Worm (Caenorhabditis elegans) whole organism, L1 larva: ENCODE measurements around the gene R10E8.1.

ENCODE experiments used
- C16A3.4 ChIP-seq: fragments of 150-350 bp; optimal IDR thresholded peaks from 2 replicates; lab custom pipeline; 2014; ENCODE audit warnings: missing biosample characterization, missing genetic modification characterization
- C34B4.2 ChIP-seq: sonication (generic microtip); optimal IDR thresholded peaks from 2 replicates; lab custom pipeline; 2017; ENCODE audit warnings: mild to moderate bottlenecking, missing genetic modification characterization, missing compliant biosample characterization
- F16B12.6 ChIP-seq: fragments of 150-350 bp; optimal IDR thresholded peaks from 2 replicates; lab custom pipeline; 2014; ENCODE audit warnings: missing biosample characterization, missing genetic modification characterization
- Y116A8C.19 ChIP-seq: sonication (generic microtip); optimal IDR thresholded peaks from 2 replicates; lab custom pipeline; 2016; ENCODE audit warnings: missing compliant biosample characterization, missing genetic modification characterization, borderline replicate concordance
- alr-1 ChIP-seq: fragments of 200-800 bp; sonication (Bioruptor generic); optimal IDR thresholded peaks from 2 replicates; lab custom pipeline; 2018; ENCODE audit warnings: borderline replicate concordance, mild to moderate bottlenecking, missing genetic modification characterization, missing compliant biosample characterization
- blmp-1 ChIP-seq: fragments of 150-350 bp; optimal IDR thresholded peaks from 2 replicates; lab custom pipeline; 2014; ENCODE audit warnings: missing biosample characterization, missing genetic modification characterization
- ces-1 ChIP-seq: fragments of 150-350 bp; optimal IDR thresholded peaks from 2 replicates; lab custom pipeline; 2014; ENCODE audit warnings: missing biosample characterization, missing genetic modification reagents, missing genetic modification characterization
- dpl-1 ChIP-seq, 3 experiments: fragments of 150-350 bp in 2 of 3; sonication (generic microtip) in 1 of 3; optimal IDR thresholded peaks; 2 replicates each; lab custom pipeline; 2014 to 2017; ENCODE audit warnings: missing biosample characterization in 3 of 3, missing genetic modification characterization in 3 of 3, missing genetic modification reagents in 3 of 3
- efl-1 ChIP-seq, 4 experiments: fragments of 150-350 bp; optimal IDR thresholded peaks in 3 of 4; peaks in 1 of 4; 1 replicate in 1 of 4; 2 replicates in 3 of 4; lab custom pipeline; 2014; ENCODE audit warnings: missing biosample characterization in 2 of 4, missing genetic modification characterization in 2 of 4, missing genetic modification reagents in 2 of 4
- efl-3 ChIP-seq: fragments of 200-800 bp; sonication (Bioruptor generic); optimal IDR thresholded peaks from 2 replicates; lab custom pipeline; 2018; ENCODE audit warnings: mild to moderate bottlenecking, missing genetic modification characterization, missing compliant biosample characterization
- egl-27 ChIP-seq, 2 experiments: fragments of 150-350 bp in 1 of 2; sonication (generic microtip); optimal IDR thresholded peaks; 3 replicates each; lab custom pipeline; 2017 to 2018; ENCODE audit warnings: missing biosample characterization in 2 of 2, missing genetic modification characterization in 2 of 2, missing genetic modification reagents in 2 of 2
- elt-2 ChIP-seq: sonication (generic microtip); optimal IDR thresholded peaks from 2 replicates; lab custom pipeline; 2016; ENCODE audit warnings: missing genetic modification characterization, mild to moderate bottlenecking, inconsistent platforms, missing compliant biosample characterization, missing genetic modification reagents
- elt-3 ChIP-seq, 6 experiments: fragments of 150-350 bp in 1 of 6; sonication (generic microtip); optimal IDR thresholded peaks; 2 replicates each; lab custom pipeline; 2017 to 2018; ENCODE audit warnings: missing biosample characterization in 6 of 6, missing genetic modification characterization in 6 of 6, inconsistent platforms in 1 of 6
- ets-5 ChIP-seq: fragments of 200-800 bp; sonication (Bioruptor generic); IDR thresholded peaks from 2 replicates; pipeline ENCODE4 v1.3.6; 2022; ENCODE audit warnings: missing genetic modification characterization, missing compliant biosample characterization
- fkh-10 ChIP-seq: sonication (generic microtip); optimal IDR thresholded peaks from 2 replicates; lab custom pipeline; 2017; ENCODE audit warnings: missing biosample characterization, missing genetic modification reagents, missing genetic modification characterization
- fkh-4 ChIP-seq: sonication (generic microtip); optimal IDR thresholded peaks from 2 replicates; lab custom pipeline; 2016; ENCODE audit warnings: missing compliant biosample characterization, missing genetic modification characterization, borderline replicate concordance
- hpl-2 ChIP-seq: fragments of 150-350 bp; optimal IDR thresholded peaks from 2 replicates; lab custom pipeline; 2014; ENCODE audit warnings: missing biosample characterization, missing genetic modification reagents, missing genetic modification characterization
- jun-1 ChIP-seq: fragments of 150-350 bp; optimal IDR thresholded peaks from 2 replicates; lab custom pipeline; 2014; ENCODE audit warnings: missing biosample characterization, missing genetic modification reagents, missing genetic modification characterization
- lin-13 ChIP-seq: fragments of 150-350 bp; optimal IDR thresholded peaks from 2 replicates; lab custom pipeline; 2014; ENCODE audit warnings: missing biosample characterization, missing genetic modification reagents, missing genetic modification characterization
- lin-15B ChIP-seq: fragments of 150-350 bp; sonication (generic microtip); optimal IDR thresholded peaks from 3 replicates; lab custom pipeline; 2014; ENCODE audit warnings: missing biosample characterization, missing genetic modification characterization
- lir-3 ChIP-seq: sonication (generic microtip); optimal IDR thresholded peaks from 2 replicates; lab custom pipeline; 2016; ENCODE audit warnings: mild to moderate bottlenecking, missing genetic modification characterization, moderate library complexity, missing compliant biosample characterization; ENCODE audit not compliant: poor library complexity
- mdl-1 ChIP-seq, 2 experiments: fragments of 150-350 bp; optimal IDR thresholded peaks; 2 replicates each; lab custom pipeline; 2014 to 2017; ENCODE audit warnings: missing biosample characterization in 2 of 2, missing genetic modification characterization in 2 of 2, inconsistent platforms in 1 of 2
- mef-2 ChIP-seq: fragments of 150-350 bp; optimal IDR thresholded peaks from 2 replicates; lab custom pipeline; 2014; ENCODE audit warnings: missing biosample characterization, missing genetic modification characterization
- nhr-12 ChIP-seq: sonication (generic microtip); optimal IDR thresholded peaks from 2 replicates; lab custom pipeline; 2017; ENCODE audit warnings: missing biosample characterization, missing genetic modification characterization
- nhr-19 ChIP-seq: fragments of 200-800 bp; sonication (Bioruptor generic); conservative IDR thresholded peaks from 2 replicates; pipeline ENCODE4 v1.3.6; 2022; ENCODE audit warnings: missing genetic modification characterization, missing compliant biosample characterization
- nhr-71 ChIP-seq: sonication (generic microtip); optimal IDR thresholded peaks from 2 replicates; lab custom pipeline; 2016; ENCODE audit warnings: mild to moderate bottlenecking, missing genetic modification characterization, moderate library complexity, missing compliant biosample characterization
- rnt-1 ChIP-seq: sonication (generic microtip); optimal IDR thresholded peaks from 2 replicates; lab custom pipeline; 2016; ENCODE audit warnings: mild to moderate bottlenecking, missing genetic modification characterization, moderate library complexity, missing compliant biosample characterization
- skn-1 ChIP-seq: fragments of 150-350 bp; optimal IDR thresholded peaks from 2 replicates; lab custom pipeline; 2014; ENCODE audit warnings: missing biosample characterization, missing genetic modification characterization
- snu-23 ChIP-seq: sonication (generic microtip); optimal IDR thresholded peaks from 2 replicates; lab custom pipeline; 2016; ENCODE audit warnings: missing genetic modification characterization, missing compliant biosample characterization
- sptf-1 ChIP-seq: fragments of 150-350 bp; optimal IDR thresholded peaks from 2 replicates; lab custom pipeline; 2014; ENCODE audit warnings: missing biosample characterization, missing genetic modification characterization
- sup-37 ChIP-seq: fragments of 200-800 bp; sonication (Bioruptor generic); optimal IDR thresholded peaks from 2 replicates; lab custom pipeline; 2018; ENCODE audit warnings: mild to moderate bottlenecking, missing genetic modification characterization, missing compliant biosample characterization
- tbx-2 ChIP-seq: sonication (generic microtip); optimal IDR thresholded peaks from 2 replicates; lab custom pipeline; 2016; ENCODE audit warnings: missing genetic modification characterization, missing compliant biosample characterization
- tlp-1 ChIP-seq: fragments of 150-350 bp; optimal IDR thresholded peaks from 2 replicates; lab custom pipeline; 2014; ENCODE audit warnings: missing biosample characterization, missing genetic modification characterization
- unc-30 ChIP-seq: sonication (generic microtip); optimal IDR thresholded peaks from 2 replicates; lab custom pipeline; 2017; ENCODE audit warnings: missing biosample characterization, missing genetic modification characterization
- unc-86 ChIP-seq: sonication (generic microtip); optimal IDR thresholded peaks from 2 replicates; lab custom pipeline; 2016; ENCODE audit warnings: missing genetic modification characterization, missing compliant biosample characterization
- vab-15 ChIP-seq: sonication (generic microtip); optimal IDR thresholded peaks from 2 replicates; lab custom pipeline; 2017; ENCODE audit warnings: missing genotype, mild to moderate bottlenecking, missing genetic modification characterization, missing compliant biosample characterization

The R10E8.1 gene

DNA sequence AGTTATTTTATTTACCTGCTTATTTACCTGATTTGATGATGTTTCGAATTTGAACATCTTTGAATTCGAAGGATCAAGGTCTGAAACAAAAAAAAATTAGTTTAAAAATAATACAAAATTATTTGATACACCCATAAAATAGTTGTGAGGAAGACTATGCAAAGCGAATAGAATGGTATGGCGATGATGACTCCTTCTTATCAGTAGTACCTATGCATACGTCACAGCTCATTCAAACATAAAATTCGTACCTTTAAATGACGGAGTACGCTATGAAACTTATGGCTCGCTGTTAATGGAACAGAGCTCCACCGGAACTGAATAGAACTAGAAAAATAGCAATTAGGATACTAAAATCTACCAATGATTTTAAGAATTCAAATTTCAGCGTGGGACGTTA, at the start of gene R10E8.1:
Gene R10E8.1 (minus strand): TSS at position 178 of the 400 bp plus-strand sequence.
- no peak for TF ChIP-seq vab-15 (tag; lab: Kevin White, UChicago)
- peak; percentile 18 for TF ChIP-seq elt-2 (tag; lab: Kevin White, UChicago)

- TF ChIP-seq nhr-19 (GFP tag; lab: Robert Waterston, UW), result no peak
- TF ChIP-seq C16A3.4 (tag; lab: Kevin White, UChicago), result no peak
- TF ChIP-seq unc-30 (tag; lab: Kevin White, UChicago), result no peak
- TF ChIP-seq elt-3 (tag; optimal IDR thresholded peaks at IDR 0.05; lab: Kevin White, UChicago), result no peak
- TF ChIP-seq tbx-2 (tag; lab: Kevin White, UChicago), result no peak
- TF ChIP-seq unc-86, result no peak
- TF ChIP-seq mef-2 (tag; lab: Kevin White, UChicago), result no peak
- TF ChIP-seq fkh-4, result no peak
These were observed 47.1 kb upstream of the R10E8.1 start for ce11 chrV:18299313-18299712.

DNA sequence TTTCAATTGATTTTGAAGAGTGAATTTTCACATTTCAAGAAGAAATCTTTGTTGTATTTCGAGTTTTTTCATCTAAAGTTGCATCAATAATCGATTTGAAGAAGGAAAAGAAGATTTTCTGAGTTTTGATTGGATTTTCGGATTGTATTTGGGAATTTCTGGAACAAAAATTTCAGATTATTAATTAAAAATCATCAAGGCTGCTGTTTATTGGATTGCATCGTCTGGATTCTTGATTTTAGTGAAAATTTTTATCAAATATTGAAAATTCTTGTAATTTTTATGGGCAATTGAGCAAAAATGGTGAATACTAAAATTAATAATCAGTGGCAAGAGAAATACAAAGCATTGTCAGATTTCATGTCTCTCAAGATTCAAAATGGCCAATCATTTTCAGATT, 46.3 kb upstream of the R10E8.1 start, which contains the start of gene Y51A2A.5:
Gene Y51A2A.5 (plus strand): TSS at position 301 of the 400 bp plus-strand sequence.
- TF ChIP-seq blmp-1 (tag; lab: Kevin White, UChicago) (no peak), alr-1 (no peak), nhr-71 (tag; lab: Kevin White, UChicago) (no peak), mef-2 (tag; lab: Kevin White, UChicago) (no peak), tlp-1 (tag; lab: Kevin White, UChicago) (no peak), egl-27 (tag; optimal IDR thresholded peaks at IDR 0.05; lab: Kevin White, UChicago) (no peak), snu-23 (GFP tag; lab: Kevin White, UChicago) (no peak), hpl-2 (no peak)

DNA sequence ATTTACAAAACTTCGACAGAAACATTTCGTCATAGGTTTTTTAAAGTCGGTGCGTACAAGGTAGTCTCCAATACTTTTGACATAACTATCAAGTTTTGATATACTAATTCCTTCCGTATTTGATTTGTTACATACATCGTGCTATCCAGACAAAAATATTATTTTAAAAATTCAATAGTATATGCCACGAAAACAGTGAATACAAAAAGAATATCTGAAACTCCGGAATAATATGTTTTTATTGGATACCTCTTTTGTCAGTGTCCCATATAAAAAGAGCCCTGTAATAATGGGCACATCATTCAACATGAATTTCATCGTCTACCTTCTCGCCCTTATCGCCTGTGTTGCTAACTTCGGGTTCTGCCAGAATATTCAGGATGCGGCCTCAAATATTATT, 40.1 kb upstream of the R10E8.1 start, which contains the start of gene Y51A2A.12:
Gene Y51A2A.12 (plus strand): TSS at position 301 of the 400 bp plus-strand sequence.
- TF ChIP-seq mdl-1 (tag; optimal IDR thresholded peaks at IDR 0.05; lab: Kevin White, UChicago) (no peak), sup-37 (GFP tag; lab: Kevin White, UChicago) (no peak), lin-13 (GFP tag; lab: Kevin White, UChicago) (no peak), ets-5 (GFP tag; lab: Robert Waterston, UW) (no peak), rnt-1 (tag; lab: Kevin White, UChicago) (no peak), ces-1 (no peak), jun-1 (tag; lab: Kevin White, UChicago) (no peak), efl-3 (GFP tag; lab: Kevin White, UChicago) (no peak)

DNA sequence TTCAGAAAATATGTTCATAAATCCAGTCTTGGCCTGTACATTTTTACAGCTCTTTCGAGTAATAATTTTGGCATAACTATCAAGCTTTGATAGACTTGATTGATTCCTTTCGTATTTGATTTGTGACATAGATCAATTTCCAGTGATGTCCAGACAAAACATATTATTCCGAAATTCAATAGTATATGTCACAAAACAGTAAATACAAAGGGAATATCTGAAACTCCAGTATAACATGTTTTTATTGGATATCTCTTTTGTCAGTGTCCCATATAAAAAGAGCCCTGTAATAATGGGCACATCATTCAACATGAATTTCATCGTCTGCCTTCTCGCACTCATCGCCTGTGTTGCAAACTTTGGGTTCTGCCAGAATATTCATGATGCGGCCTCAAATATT, 38.4 kb upstream of the R10E8.1 start, which contains the start of gene Y51A2A.4:
Gene Y51A2A.4 (plus strand): TSS at position 301 of the 400 bp plus-strand sequence.
- no peak for TF ChIP-seq efl-1 (optimal IDR thresholded peaks at IDR 0.05; lab: Kevin White, UChicago)
- TF ChIP-seq efl-1 (GFP tag; optimal IDR thresholded peaks at IDR 0.05 in 1 of 2; lab: Kevin White, UChicago), result peak in 1 of 2 experiments; percentile 38
- TF ChIP-seq F16B12.6 (tag; lab: Kevin White, UChicago), result no peak

DNA sequence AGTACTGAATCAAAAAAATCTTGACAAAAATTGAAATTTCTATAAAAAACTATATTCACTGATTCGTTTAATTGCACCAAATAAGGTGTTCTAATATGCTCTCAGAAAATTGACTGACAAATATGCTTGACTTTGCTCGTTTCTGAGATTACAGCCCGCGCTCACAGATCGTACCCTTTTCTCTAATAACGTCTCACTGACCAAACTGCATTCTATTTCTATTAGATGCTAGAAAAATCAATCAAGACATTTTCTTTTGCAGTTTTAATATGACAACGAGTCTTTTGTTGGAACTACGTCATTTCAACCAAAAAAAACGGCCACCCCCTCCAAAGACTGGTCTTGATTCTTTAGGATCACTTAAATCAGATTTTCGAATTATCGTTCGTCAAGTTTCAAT, 30.4 kb upstream of the R10E8.1 start, which contains the start of gene clec-247:
Gene clec-247 (plus strand): TSS at position 301 of the 400 bp plus-strand sequence.
- no peak for TF ChIP-seq unc-86
- no peak for TF ChIP-seq lir-3
- no peak for TF ChIP-seq fkh-10 (GFP tag; lab: Kevin White, UChicago)

- TF ChIP-seq tbx-2 (tag; lab: Kevin White, UChicago) (no peak), nhr-19 (GFP tag; lab: Robert Waterston, UW) (no peak), sptf-1 (no peak), lin-15B (tag; lab: Kevin White, UChicago) (no peak), dpl-1 (GFP tag; optimal IDR thresholded peaks at IDR 0.05; lab: Kevin White, UChicago) (no peak), skn-1 (no peak), C34B4.2 (tag; lab: Kevin White, UChicago) (no peak), Y116A8C.19 (tag; lab: Kevin White, UChicago) (no peak), vab-15 (tag; lab: Kevin White, UChicago) (no peak), nhr-12 (tag; lab: Kevin White, UChicago) (no peak), elt-3 (tag; optimal IDR thresholded peaks at IDR 0.05; lab: Kevin White, UChicago) (no peak), fkh-4 (no peak)
These were observed 28.6 kb upstream of the R10E8.1 start, which contains the start of gene Y51A2A.16 for ce11 chrV:18280778-18281177. Gene Y51A2A.16, minus strand, starts transcription at chrV:18280878.
